Worm (Caenorhabditis elegans): Measurements from ENCODE around the gene M176.10.

The M176.10 gene

DNA sequence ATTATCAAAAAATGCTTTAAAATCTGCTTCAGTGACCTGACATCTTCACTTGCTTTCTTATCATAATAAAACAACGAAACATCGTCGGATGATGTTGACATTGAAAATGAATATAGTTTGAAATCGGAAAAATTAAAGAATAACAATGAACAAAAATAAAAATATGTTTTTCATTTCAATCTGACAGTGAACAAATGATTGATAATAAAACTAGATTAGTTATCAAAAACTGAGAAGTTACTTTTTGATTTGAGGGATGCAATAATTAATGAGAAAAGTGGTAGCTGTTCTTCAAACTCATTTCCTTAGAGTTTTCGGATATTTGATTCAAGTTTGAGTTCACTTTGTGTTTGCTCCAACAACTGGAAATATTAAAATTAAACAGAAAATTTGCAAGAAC lies 17.5 kb upstream of the M176.10 start, which contains the start of gene chil-15:
chil-15 (minus strand) TSS at position 101 of the 400 bp plus-strand sequence.
- TF ChIP-seq eor-1 (tag; optimal IDR thresholded peaks at IDR 0.05), result no peak
- TF ChIP-seq R02D3.7 (tag; optimal IDR thresholded peaks at IDR 0.05), result no peak
- no peak for TF ChIP-seq nhr-67 (tag; optimal IDR thresholded peaks at IDR 0.05)
- no peak for TF ChIP-seq snpc-4 (tag; optimal IDR thresholded peaks at IDR 0.05)
- TF ChIP-seq elt-1 (tag; optimal IDR thresholded peaks at IDR 0.05), result no peak
- no peak for TF ChIP-seq ztf-11 (tag; optimal IDR thresholded peaks at IDR 0.05)

DNA sequence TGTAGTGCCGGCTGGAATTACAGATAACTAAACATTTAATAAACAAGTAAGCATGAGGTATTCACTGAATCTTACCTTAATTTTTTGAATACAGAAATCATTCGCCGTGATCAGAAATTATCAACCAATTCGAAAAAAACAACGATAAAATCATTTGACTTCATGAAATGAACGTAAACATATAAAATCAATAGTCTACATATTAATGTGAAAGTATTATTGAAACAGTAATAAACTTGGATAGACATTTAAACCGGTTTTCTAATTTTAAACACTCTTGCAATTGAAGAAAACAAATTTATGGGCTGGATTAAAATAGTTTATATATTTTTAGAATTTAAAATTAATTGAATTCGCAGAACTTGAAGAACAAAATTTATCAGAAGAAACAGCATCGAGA lies 15.9 kb upstream of the M176.10 start, which contains the start of gene chil-16:
chil-16 (minus strand) TSS at position 101 of the 400 bp plus-strand sequence.
- TF ChIP-seq nhr-67 (tag; optimal IDR thresholded peaks at IDR 0.05), result no peak
- TF ChIP-seq unc-62 (GFP tag; optimal IDR thresholded peaks at IDR 0.05), result no peak
- TF ChIP-seq ceh-82 (tag; optimal IDR thresholded peaks at IDR 0.05), result no peak
- TF ChIP-seq R02D3.7 (tag; optimal IDR thresholded peaks at IDR 0.05), result no peak
- no peak for TF ChIP-seq daf-12 (tag; optimal IDR thresholded peaks at IDR 0.05)
- no peak for TF ChIP-seq ztf-11 (tag; optimal IDR thresholded peaks at IDR 0.05)
- no peak for TF ChIP-seq lin-39 (tag; optimal IDR thresholded peaks at IDR 0.05)
- no peak for TF ChIP-seq hmg-11 (tag; optimal IDR thresholded peaks at IDR 0.05)
- no peak for TF ChIP-seq nhr-12 (tag; optimal IDR thresholded peaks at IDR 0.05)
- no peak for TF ChIP-seq nhr-43 (tag; optimal IDR thresholded peaks at IDR 0.05; ENCODE audit: poor library complexity, severe bottlenecking)
- TF ChIP-seq egl-5 (tag; optimal IDR thresholded peaks at IDR 0.05), result no peak
- no peak for TF ChIP-seq pqm-1 (tag; optimal IDR thresholded peaks at IDR 0.05)
- TF ChIP-seq nfya-1 (tag; optimal IDR thresholded peaks at IDR 0.05; ENCODE audit: insufficient read depth), result no peak
- no peak for TF ChIP-seq nhr-28 (tag; optimal IDR thresholded peaks at IDR 0.05)
- no peak for TF ChIP-seq ceh-9 (tag; optimal IDR thresholded peaks at IDR 0.05)

DNA sequence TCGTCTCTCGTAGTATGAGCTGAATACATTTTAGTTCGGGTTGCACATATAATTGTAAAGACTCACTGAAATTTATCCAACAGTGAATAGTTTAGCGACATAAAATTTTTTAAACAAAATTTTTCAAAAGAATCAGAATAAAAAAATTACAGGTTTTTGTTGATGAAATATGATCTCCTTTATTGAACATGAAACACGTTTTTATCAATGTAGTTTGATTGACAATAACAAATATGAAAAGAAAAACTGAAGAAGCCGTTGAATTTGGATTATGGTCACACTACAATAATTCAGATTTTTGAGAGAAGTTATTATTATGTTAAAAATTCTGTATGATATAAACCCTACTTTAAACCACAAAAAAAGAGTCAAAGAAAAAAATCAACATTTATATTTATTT lies 14.1 kb upstream of the M176.10 start, which contains the start of gene chil-17:
chil-17 (minus strand) TSS at position 101 of the 400 bp plus-strand sequence.
- TF ChIP-seq ztf-11 (tag; optimal IDR thresholded peaks at IDR 0.05) (no peak), ceh-16 (tag; optimal IDR thresholded peaks at IDR 0.05) (no peak), fos-1 (tag; optimal IDR thresholded peaks at IDR 0.05) (no peak), ceh-82 (tag; optimal IDR thresholded peaks at IDR 0.05) (no peak), skn-1 (tag; optimal IDR thresholded peaks at IDR 0.05) (no peak), elt-2 (tag; optimal IDR thresholded peaks at IDR 0.05) (no peak), ZK546.5 (tag; optimal IDR thresholded peaks at IDR 0.05) (no peak), nhr-11 (tag; optimal IDR thresholded peaks at IDR 0.05) (no peak), lsy-12 (tag; optimal IDR thresholded peaks at IDR 0.05) (no peak), tbx-2 (tag; optimal IDR thresholded peaks at IDR 0.05) (no peak), nhr-25 (tag; optimal IDR thresholded peaks at IDR 0.05) (no peak), hmg-11 (tag; optimal IDR thresholded peaks at IDR 0.05) (no peak), jun-1 (tag; optimal IDR thresholded peaks at IDR 0.05) (no peak), aly-2 (tag; optimal IDR thresholded peaks at IDR 0.05) (no peak), pqm-1 (tag; optimal IDR thresholded peaks at IDR 0.05) (no peak), fkh-10 (GFP tag; optimal IDR thresholded peaks at IDR 0.05) (no peak), elt-1 (tag; optimal IDR thresholded peaks at IDR 0.05) (no peak), nhr-77 (tag; optimal IDR thresholded peaks at IDR 0.05) (no peak), ceh-9 (tag; optimal IDR thresholded peaks at IDR 0.05) (no peak), nhr-43 (tag; optimal IDR thresholded peaks at IDR 0.05; ENCODE audit: poor library complexity, severe bottlenecking) (no peak)

- TF ChIP-seq elt-2 (tag; optimal IDR thresholded peaks at IDR 0.05) (no peak), tbx-2 (tag; optimal IDR thresholded peaks at IDR 0.05) (no peak), nhr-67 (tag; optimal IDR thresholded peaks at IDR 0.05) (no peak), lsy-12 (tag; optimal IDR thresholded peaks at IDR 0.05) (no peak)
Observed at ce11 chrII:9438853-9439252, 12.9 kb upstream of the M176.10 start.

DNA sequence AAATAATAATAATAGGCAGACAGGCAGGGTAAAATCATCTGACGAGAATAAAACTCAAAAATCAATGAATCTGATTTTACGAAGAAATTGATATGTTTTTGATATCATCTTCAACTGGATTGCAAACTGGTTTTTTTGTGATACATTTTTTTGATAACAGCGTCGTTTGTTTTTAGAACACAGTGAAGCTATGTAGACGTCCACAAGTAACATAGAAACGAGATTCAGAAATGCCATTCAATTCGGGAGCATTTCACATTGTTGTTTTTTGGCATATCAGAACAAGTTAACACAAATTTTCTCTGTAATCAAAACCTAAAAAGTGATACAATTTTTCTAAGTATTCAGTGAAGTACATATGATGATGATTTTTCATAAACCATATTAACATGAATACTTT lies 12.3 kb upstream of the M176.10 start, which contains the start of gene chil-13:
chil-13 (minus strand) TSS at position 101 of the 400 bp plus-strand sequence.
- TF ChIP-seq nhr-12 (tag; optimal IDR thresholded peaks at IDR 0.05) (no peak), ZK546.5 (tag; optimal IDR thresholded peaks at IDR 0.05) (no peak), aly-2 (tag; optimal IDR thresholded peaks at IDR 0.05) (no peak), fos-1 (tag; optimal IDR thresholded peaks at IDR 0.05) (no peak), egl-27 (tag; optimal IDR thresholded peaks at IDR 0.05) (no peak), R02D3.7 (tag; optimal IDR thresholded peaks at IDR 0.05) (no peak), hmg-11 (tag; optimal IDR thresholded peaks at IDR 0.05) (no peak), unc-62 (GFP tag; optimal IDR thresholded peaks at IDR 0.05) (no peak), nhr-76 (tag; optimal IDR thresholded peaks at IDR 0.05) (no peak), egl-5 (tag; optimal IDR thresholded peaks at IDR 0.05) (no peak), mdl-1 (tag; optimal IDR thresholded peaks at IDR 0.05) (no peak), nhr-237 (tag; optimal IDR thresholded peaks at IDR 0.05) (no peak), mml-1 (tag; optimal IDR thresholded peaks at IDR 0.05) (no peak), unc-39 (tag; optimal IDR thresholded peaks at IDR 0.05) (no peak), pqm-1 (tag; optimal IDR thresholded peaks at IDR 0.05) (no peak), ztf-11 (tag; optimal IDR thresholded peaks at IDR 0.05) (no peak), zag-1 (tag; optimal IDR thresholded peaks at IDR 0.05) (no peak), nhr-25 (tag; optimal IDR thresholded peaks at IDR 0.05) (no peak)

All from whole organism, L3 larva.